Worm (Caenorhabditis elegans) whole organism, young adult: ENCODE results near the gene mat-2.

Experiments
- B0261.1 ChIP-seq: sonication (generic microtip); optimal IDR thresholded peaks from 2 replicates; lab custom pipeline; 2016; ENCODE audit warnings: mild to moderate bottlenecking, missing genetic modification characterization, moderate library complexity, missing compliant biosample characterization
- B0336.3 ChIP-seq: fragments of 200-800 bp; sonication (Bioruptor generic); IDR thresholded peaks from 2 replicates; pipeline ENCODE4 v1.3.6; 2022; ENCODE audit warnings: missing genetic modification characterization, missing compliant biosample characterization
- C17E4.6 ChIP-seq: fragments of 200-800 bp; sonication (Bioruptor generic); IDR thresholded peaks from 2 replicates; pipeline ENCODE4 v1.3.6; 2022; ENCODE audit warnings: missing genetic modification reagents, missing genetic modification characterization, missing compliant biosample characterization
- D2030.7 ChIP-seq: fragments of 200-800 bp; sonication (Bioruptor generic); IDR thresholded peaks from 2 replicates; pipeline ENCODE4 v1.3.6; 2022; ENCODE audit warnings: missing genetic modification reagents, missing genetic modification characterization, missing compliant biosample characterization
- F22D6.2 ChIP-seq: sonication (generic microtip); optimal IDR thresholded peaks from 2 replicates; lab custom pipeline; 2016; ENCODE audit warnings: mild to moderate bottlenecking, missing genetic modification characterization, missing compliant biosample characterization
- F39B2.1 ChIP-seq: fragments of 200-800 bp; sonication (Bioruptor generic); IDR thresholded peaks from 2 replicates; pipeline ENCODE4 v1.3.6; 2022; ENCODE audit warnings: missing genetic modification reagents, missing genetic modification characterization, missing compliant biosample characterization
- F52B5.7 ChIP-seq: sonication (generic microtip); optimal IDR thresholded peaks from 2 replicates; lab custom pipeline; 2016; ENCODE audit warnings: mild to moderate bottlenecking, missing genetic modification characterization, missing compliant biosample characterization
- F55B11.4 ChIP-seq: sonication (generic microtip); optimal IDR thresholded peaks from 2 replicates; lab custom pipeline; 2016; ENCODE audit warnings: missing compliant biosample characterization, missing genetic modification characterization, borderline replicate concordance; ENCODE audit not compliant: insufficient read depth
- T07F8.4 ChIP-seq: sonication (generic microtip); optimal IDR thresholded peaks from 2 replicates; lab custom pipeline; 2016; ENCODE audit warnings: mild to moderate bottlenecking, missing genetic modification characterization, moderate library complexity, missing compliant biosample characterization
- Y56A3A.18 ChIP-seq: fragments of 200-800 bp; sonication (Bioruptor generic); IDR thresholded peaks from 2 replicates; pipeline ENCODE4 v1.3.6; 2022; ENCODE audit warnings: missing genetic modification reagents, missing genetic modification characterization, missing compliant biosample characterization
- attf-5 ChIP-seq: fragments of 200-800 bp; sonication (Bioruptor generic); optimal IDR thresholded peaks from 2 replicates; lab custom pipeline; 2018; ENCODE audit warnings: mild to moderate bottlenecking, missing genetic modification characterization, missing compliant biosample characterization
- attf-6 ChIP-seq: fragments of 200-800 bp; sonication (Bioruptor generic); IDR thresholded peaks from 2 replicates; pipeline ENCODE4 v1.3.6; 2022; ENCODE audit warnings: missing genetic modification reagents, missing genetic modification characterization, missing compliant biosample characterization
- cebp-1 ChIP-seq, 2 experiments: fragments of 200-800 bp in 1 of 2; sonication (Bioruptor generic) in 1 of 2; sonication (generic microtip) in 1 of 2; IDR thresholded peaks in 1 of 2; optimal IDR thresholded peaks in 1 of 2; 2 replicates each; pipeline versions ENCODE4 v1.3.6 to Lab custom; 2017 to 2022; ENCODE audit warnings: missing compliant biosample characterization in 2 of 2, missing genetic modification characterization in 2 of 2, mild to moderate bottlenecking in 1 of 2, missing genetic modification reagents in 1 of 2, moderate library complexity in 1 of 2
- cebp-2 ChIP-seq: fragments of 200-800 bp; sonication (Bioruptor generic); IDR thresholded peaks from 2 replicates; pipeline ENCODE4 v1.3.6; 2022; ENCODE audit warnings: missing genetic modification characterization, missing compliant biosample characterization
- chd-7 ChIP-seq: sonication (generic microtip); optimal IDR thresholded peaks from 2 replicates; lab custom pipeline; 2016; ENCODE audit warnings: mild to moderate bottlenecking, missing genetic modification characterization, moderate library complexity, missing compliant biosample characterization
- die-1 ChIP-seq: sonication (generic microtip); optimal IDR thresholded peaks from 2 replicates; lab custom pipeline; 2016; ENCODE audit warnings: missing genotype, mild to moderate bottlenecking, missing genetic modification characterization, missing compliant biosample characterization
- dox-1 ChIP-seq: fragments of 200-800 bp; sonication (Bioruptor generic); IDR thresholded peaks from 2 replicates; pipeline ENCODE4 v1.3.6; 2022; ENCODE audit warnings: missing genetic modification reagents, missing genetic modification characterization, missing compliant biosample characterization
- efl-1 ChIP-seq: fragments of 150-350 bp; optimal IDR thresholded peaks from 2 replicates; lab custom pipeline; 2014; ENCODE audit warnings: missing biosample characterization, missing genetic modification reagents, missing genetic modification characterization
- egl-18 ChIP-seq: fragments of 200-800 bp; sonication (Bioruptor generic); IDR thresholded peaks from 2 replicates; pipeline ENCODE4 v1.3.6; 2022; ENCODE audit warnings: missing genetic modification reagents, missing genetic modification characterization, missing compliant biosample characterization
- egl-44 ChIP-seq: fragments of 200-800 bp; sonication (Bioruptor generic); IDR thresholded peaks from 2 replicates; pipeline ENCODE4 v1.3.6; 2022; ENCODE audit warnings: missing genetic modification reagents, missing genetic modification characterization, missing compliant biosample characterization
- him-1 ChIP-seq: sonication (generic microtip); optimal IDR thresholded peaks from 2 replicates; lab custom pipeline; 2016; ENCODE audit warnings: missing genotype, missing genetic modification reagents, missing genetic modification characterization, missing compliant biosample characterization
- hlh-12 ChIP-seq: sonication (generic microtip); optimal IDR thresholded peaks from 2 replicates; lab custom pipeline; 2016; ENCODE audit warnings: missing genetic modification characterization, missing compliant biosample characterization
- hrde-1 ChIP-seq: sonication (generic microtip); optimal IDR thresholded peaks from 2 replicates; lab custom pipeline; 2016; ENCODE audit warnings: missing genetic modification characterization, mild to moderate bottlenecking, missing compliant biosample characterization, moderate library complexity, missing genotype, missing genetic modification reagents, borderline replicate concordance
- hsf-1 ChIP-seq: fragments of 200-800 bp; sonication (Bioruptor generic); IDR thresholded peaks from 2 replicates; pipeline ENCODE4 v1.3.6; 2022; ENCODE audit warnings: missing genetic modification reagents, missing genetic modification characterization, missing compliant biosample characterization
- lag-1 ChIP-seq: fragments of 200-800 bp; sonication (Bioruptor generic); IDR thresholded peaks from 2 replicates; pipeline ENCODE4 v1.3.6; 2022; ENCODE audit warnings: missing genetic modification reagents, missing genetic modification characterization, missing compliant biosample characterization
- let-526 ChIP-seq: fragments of 200-800 bp; sonication (Bioruptor generic); IDR thresholded peaks from 2 replicates; pipeline ENCODE4 v1.3.6; 2022; ENCODE audit warnings: missing genetic modification reagents, missing genetic modification characterization, missing compliant biosample characterization
- lin-26 ChIP-seq: fragments of 200-800 bp; sonication (Bioruptor generic); IDR thresholded peaks from 2 replicates; pipeline ENCODE4 v1.3.6; 2022; ENCODE audit warnings: missing genetic modification reagents, missing genetic modification characterization, missing compliant biosample characterization
- lin-35 ChIP-seq, 3 experiments: fragments of 150-350 bp in 2 of 3; sonication (generic microtip) in 1 of 3; optimal IDR thresholded peaks; 2 replicates each; lab custom pipeline; 2014 to 2018; ENCODE audit warnings: missing biosample characterization in 3 of 3, missing genetic modification characterization in 3 of 3, missing genetic modification reagents in 3 of 3
- lin-40 ChIP-seq: sonication (generic microtip); optimal IDR thresholded peaks from 2 replicates; lab custom pipeline; 2016; ENCODE audit warnings: missing genetic modification characterization, mild to moderate bottlenecking, missing compliant biosample characterization, missing genotype, missing genetic modification reagents
- lsl-1 ChIP-seq: fragments of 200-800 bp; sonication (Bioruptor generic); optimal IDR thresholded peaks from 2 replicates; lab custom pipeline; 2018; ENCODE audit warnings: mild to moderate bottlenecking, missing genetic modification characterization, moderate library complexity, missing compliant biosample characterization
- lsy-27 ChIP-seq: sonication (generic microtip); optimal IDR thresholded peaks from 2 replicates; lab custom pipeline; 2017; ENCODE audit warnings: missing genetic modification characterization, mild to moderate bottlenecking, missing compliant biosample characterization, antibody characterized with exemption, missing genotype, borderline replicate concordance; ENCODE audit not compliant: insufficient read depth
- mel-28 ChIP-seq: sonication (generic microtip); optimal IDR thresholded peaks from 2 replicates; lab custom pipeline; 2016; ENCODE audit warnings: borderline replicate concordance, mild to moderate bottlenecking, missing genetic modification characterization, missing compliant biosample characterization
- nhr-179 ChIP-seq: sonication (generic microtip); optimal IDR thresholded peaks from 2 replicates; lab custom pipeline; 2016; ENCODE audit warnings: mild to moderate bottlenecking, missing genetic modification characterization, missing compliant biosample characterization
- nhr-90 ChIP-seq: sonication (generic microtip); optimal IDR thresholded peaks from 2 replicates; lab custom pipeline; 2016; ENCODE audit warnings: missing genotype, mild to moderate bottlenecking, missing genetic modification characterization, missing compliant biosample characterization
- pbrm-1 ChIP-seq: fragments of 200-800 bp; sonication (Bioruptor generic); IDR thresholded peaks from 2 replicates; pipeline ENCODE4 v1.3.6; 2022; ENCODE audit warnings: missing genetic modification reagents, missing genetic modification characterization, missing compliant biosample characterization
- snpc-1.1 ChIP-seq: sonication (generic microtip); optimal IDR thresholded peaks from 2 replicates; lab custom pipeline; 2017; ENCODE audit warnings: missing genetic modification characterization, mild to moderate bottlenecking, missing compliant biosample characterization, antibody characterized with exemption, moderate library complexity, missing genotype, missing genetic modification reagents; ENCODE audit not compliant: insufficient read depth
- snpc-1.3 ChIP-seq: sonication (generic microtip); optimal IDR thresholded peaks from 2 replicates; lab custom pipeline; 2017; ENCODE audit warnings: missing genetic modification characterization, mild to moderate bottlenecking, missing compliant biosample characterization, antibody characterized with exemption, moderate library complexity, missing genotype, missing genetic modification reagents; ENCODE audit not compliant: insufficient read depth
- tbp1 ChIP-seq: fragments of 200-800 bp; sonication (Bioruptor generic); optimal IDR thresholded peaks from 2 replicates; lab custom pipeline; 2018; ENCODE audit warnings: mild to moderate bottlenecking, missing genetic modification characterization, missing compliant biosample characterization
- unc-130 ChIP-seq: sonication (generic microtip); optimal IDR thresholded peaks from 2 replicates; lab custom pipeline; 2016; ENCODE audit warnings: missing genetic modification reagents, missing genetic modification characterization, missing compliant biosample characterization
- unc-62 ChIP-seq: fragments of 150-350 bp; optimal IDR thresholded peaks from 2 replicates; lab custom pipeline; 2014; ENCODE audit warnings: missing biosample characterization, missing genetic modification reagents, missing genetic modification characterization
- zfh-2 ChIP-seq: fragments of 200-800 bp; sonication (Bioruptor generic); conservative IDR thresholded peaks from 2 replicates; pipeline ENCODE4 v1.3.6; 2022; ENCODE audit warnings: missing genetic modification reagents, missing genetic modification characterization, missing compliant biosample characterization
- zim-3 ChIP-seq: sonication (generic microtip); optimal IDR thresholded peaks from 2 replicates; lab custom pipeline; 2017; ENCODE audit warnings: mild to moderate bottlenecking, missing genetic modification characterization, moderate library complexity, missing compliant biosample characterization
- ztf-25 ChIP-seq: fragments of 200-800 bp; sonication (Bioruptor generic); IDR thresholded peaks from 2 replicates; pipeline ENCODE4 v1.3.6; 2022; ENCODE audit warnings: missing genetic modification reagents, missing genetic modification characterization, missing compliant biosample characterization
- ztf-28 ChIP-seq: fragments of 200-800 bp; sonication (Bioruptor generic); IDR thresholded peaks from 2 replicates; pipeline ENCODE4 v1.3.6; 2022; ENCODE audit warnings: missing genetic modification reagents, missing genetic modification characterization, missing compliant biosample characterization

Gene mat-2

DNA sequence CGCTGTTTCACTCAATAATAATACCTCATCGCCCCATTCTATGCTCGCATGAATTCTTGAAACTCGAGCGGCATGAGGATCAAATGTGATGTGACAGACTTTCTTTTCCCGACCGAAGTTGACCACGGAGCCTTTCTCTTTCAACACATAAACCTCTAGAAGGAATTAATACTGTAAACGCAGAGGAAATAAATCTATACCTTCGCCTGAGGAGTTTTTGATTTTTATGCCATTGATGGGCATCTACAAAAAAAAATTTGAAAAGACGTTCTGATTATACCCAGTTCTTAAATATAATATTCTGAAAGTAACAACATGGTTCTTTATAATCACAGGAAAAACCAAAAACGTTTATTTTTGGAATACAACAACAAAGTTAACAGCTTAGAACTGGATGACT lies 16.3 kb upstream of the mat-2 start, which contains the start of gene nbs-1 (continued):
- TF ChIP-seq unc-130 (GFP tag; lab: Kevin White, UChicago) (no peak), B0336.3 (peak; percentile 80), C17E4.6 (0 out of 2 replicates have a peak, but pooled peaks have one; percentile 34), chd-7 (peak; percentile 28), tbp1 (GFP tag; lab: Kevin White, UChicago) (no peak), unc-62 (GFP tag; lab: Kevin White, UChicago) (no peak), egl-18 (no peak), attf-5 (GFP tag; lab: Kevin White, UChicago) (no peak), T07F8.4 (tag; lab: Kevin White, UChicago) (no peak), hlh-12 (tag; lab: Kevin White, UChicago) (no peak), attf-6 (GFP tag; lab: Robert Waterston, UW) (peak; percentile 59; the same call in 1 of the 2 replicates)

DNA sequence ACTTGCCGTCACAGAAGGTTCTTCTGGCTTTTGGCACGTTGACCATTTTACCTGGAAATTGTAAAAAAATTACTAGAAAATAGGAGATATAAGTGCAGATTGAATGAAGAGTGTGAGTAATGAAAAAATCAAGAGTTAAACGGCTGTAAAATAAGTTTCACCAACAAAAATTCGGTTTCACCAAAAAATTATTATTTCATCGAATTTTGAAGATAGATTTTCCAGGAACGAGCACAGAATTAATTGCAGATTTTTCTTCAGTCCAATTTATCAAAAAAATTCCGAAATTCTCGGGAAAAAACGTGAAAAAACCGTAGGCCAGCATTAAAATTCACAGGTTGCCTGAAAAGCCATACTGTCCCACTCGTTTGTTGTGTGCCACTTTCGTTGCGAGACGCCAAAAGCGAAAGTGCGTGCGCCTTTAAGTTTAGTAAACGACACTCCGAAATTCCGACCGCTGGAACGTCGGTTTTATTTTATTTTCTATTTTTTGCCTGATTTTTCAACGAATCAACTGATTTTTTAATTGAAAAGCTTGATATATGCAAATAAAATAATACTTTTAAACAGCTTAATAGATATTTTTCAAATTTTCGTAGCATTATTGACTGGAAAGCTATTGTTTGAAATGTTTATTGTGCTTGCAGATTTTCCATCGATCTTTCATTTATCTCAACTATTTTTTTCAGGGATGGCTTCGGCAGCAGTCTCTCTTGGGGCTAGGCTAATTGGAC lies 15.2 kb upstream of the mat-2 start, which contains the start of the genes rpl-36.A and nuo-1:
Gene rpl-36.A, minus strand, starts transcription at position 51 of the 734 bp plus-strand sequence.
Gene nuo-1, plus strand, starts transcription at position 684 of the 734 bp plus-strand sequence.
- no peak for TF ChIP-seq chd-7
- TF ChIP-seq B0261.1, result no peak
- peak; percentile 89 for TF ChIP-seq lsl-1 (GFP tag; lab: Kevin White, UChicago)
- TF ChIP-seq snpc-1.3, result peak; percentile 37
- peak; percentile 14; the same call in 1 of the 2 replicates for TF ChIP-seq pbrm-1 (GFP tag; lab: Robert Waterston, UW)
- TF ChIP-seq dox-1 (GFP tag; lab: Robert Waterston, UW), result peak; percentile 38; the same call in 1 of the 2 replicates
- TF ChIP-seq lin-26, result no peak
- peak in 1 of 3 experiments; percentile 67 for TF ChIP-seq lin-35 (GFP tag; optimal IDR thresholded peaks at IDR 0.05; lab: Kevin White, UChicago)
- no peak for TF ChIP-seq die-1 (tag; lab: Kevin White, UChicago)
- no peak for TF ChIP-seq zfh-2 (GFP tag; lab: Robert Waterston, UW)
- TF ChIP-seq F39B2.1 (GFP tag; lab: Robert Waterston, UW), result no peak
- peak; percentile 16 for TF ChIP-seq snpc-1.1 (tag; lab: Kevin White, UChicago)
- no peak for TF ChIP-seq C17E4.6
- TF ChIP-seq him-1 (tag; lab: Kevin White, UChicago), result peak; percentile 30
- TF ChIP-seq Y56A3A.18, result no peak
- TF ChIP-seq mel-28 (tag; lab: Kevin White, UChicago), result no peak
- TF ChIP-seq lsy-27 (tag; lab: Kevin White, UChicago), result no peak
- TF ChIP-seq hsf-1 (GFP tag; lab: Robert Waterston, UW), result no peak
- TF ChIP-seq F52B5.7, result no peak
- no peak for TF ChIP-seq zim-3 (tag; lab: Kevin White, UChicago)
- peak; percentile 13 for TF ChIP-seq efl-1 (GFP tag; lab: Kevin White, UChicago)
- peak; percentile 71 for TF ChIP-seq D2030.7 (GFP tag; lab: Robert Waterston, UW)
- TF ChIP-seq F55B11.4 (tag; lab: Kevin White, UChicago), result no peak
- no peak for TF ChIP-seq F22D6.2 (tag; lab: Kevin White, UChicago)
- no peak for TF ChIP-seq unc-130 (GFP tag; lab: Kevin White, UChicago)
- TF ChIP-seq T07F8.4 (tag; lab: Kevin White, UChicago), result no peak
- no peak for TF ChIP-seq ztf-28 (GFP tag; lab: Robert Waterston, UW)
- no peak for TF ChIP-seq lag-1 (GFP tag; lab: Robert Waterston, UW)
- TF ChIP-seq let-526 (GFP tag; lab: Robert Waterston, UW), result no peak
- no peak for TF ChIP-seq nhr-90 (tag; lab: Kevin White, UChicago)
- TF ChIP-seq cebp-2 (GFP tag; lab: Robert Waterston, UW), result no peak
- no peak for TF ChIP-seq cebp-1 (GFP tag; IDR thresholded peaks at IDR 0.05; lab: Robert Waterston, UW)
- peak; percentile 49 for TF ChIP-seq cebp-1 (tag; optimal IDR thresholded peaks at IDR 0.05; lab: Kevin White, UChicago)
- peak; percentile 27 for TF ChIP-seq lin-40 (tag; lab: Kevin White, UChicago)
- no peak for TF ChIP-seq ztf-25 (GFP tag; lab: Robert Waterston, UW)
- TF ChIP-seq egl-44, result no peak
- TF ChIP-seq nhr-179 (tag; lab: Kevin White, UChicago), result no peak
- TF ChIP-seq hrde-1 (tag; lab: Kevin White, UChicago), result no peak
